Fruit fly (Drosophila melanogaster) whole organism, wandering third instar larva: ENCODE results near the gene CG4041.

Experiments used
- Abd-B ChIP-seq: fragments of >200 bp; optimal IDR thresholded peaks from 2 replicates; lab custom pipeline; 2017; ENCODE audit warnings: missing biosample characterization, missing genetic modification characterization
- N ChIP-seq: fragments of >200 bp; optimal IDR thresholded peaks from 2 replicates; lab custom pipeline; 2018; ENCODE audit warnings: missing biosample characterization, missing external identifiers, missing genetic modification characterization
- dl ChIP-seq, 2 experiments: fragments of 175-275, 200-275 bp in 1 of 2; fragments of 200-275 bp in 1 of 2; sonication (Bioruptor generic); optimal IDR thresholded peaks; lab custom pipeline; 2018; ENCODE audit warnings: mild to moderate bottlenecking in 2 of 2, missing biosample characterization in 2 of 2, missing genetic modification characterization in 2 of 2, moderate library complexity in 2 of 2; ENCODE audit not compliant: partially characterized antibody in 2 of 2, insufficient read depth in 1 of 2
- sage ChIP-seq: fragments of 200-800 bp; sonication (Bioruptor generic); optimal IDR thresholded peaks from 2 replicates; lab custom pipeline; 2016; ENCODE audit warnings: missing biosample characterization, mild to moderate bottlenecking, missing genetic modification characterization

DNA sequence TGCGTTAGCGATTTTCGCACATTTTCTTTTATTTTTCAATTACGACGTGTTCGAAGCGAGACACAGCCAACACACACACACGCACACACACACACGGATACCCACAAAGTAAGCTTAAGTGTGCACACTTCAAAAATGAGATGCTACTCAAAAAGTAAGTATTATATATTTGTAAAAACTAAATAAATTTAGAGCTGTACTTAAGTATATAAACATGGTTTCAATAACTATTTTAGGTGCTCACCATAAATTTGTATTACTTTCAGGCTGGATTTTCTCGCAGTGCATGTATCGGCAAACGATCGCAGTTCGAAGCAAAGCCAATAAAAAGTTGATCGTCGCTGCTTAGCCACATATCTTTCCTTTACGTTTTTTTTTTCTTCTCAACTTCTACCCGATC is 47.4 kb upstream of the CG4041 start:
- TF ChIP-seq N = no peak
- no peak for TF ChIP-seq dl (GFP tag; optimal IDR thresholded peaks at IDR 0.05; lab: Kevin White, UChicago; ENCODE audit: insufficient read depth in 1 of 2, partially characterized antibody in 2 of 2)
- TF ChIP-seq Abd-B = no peak
- TF ChIP-seq sage (GFP tag; lab: Kevin White, UChicago) = no peak
